Fruit fly (Drosophila melanogaster): ENCODE measurements around the gene otu.
A peak's percentile ranks its signal among the peaks of the same experiment; 100 is the strongest.

otu gene

DNA sequence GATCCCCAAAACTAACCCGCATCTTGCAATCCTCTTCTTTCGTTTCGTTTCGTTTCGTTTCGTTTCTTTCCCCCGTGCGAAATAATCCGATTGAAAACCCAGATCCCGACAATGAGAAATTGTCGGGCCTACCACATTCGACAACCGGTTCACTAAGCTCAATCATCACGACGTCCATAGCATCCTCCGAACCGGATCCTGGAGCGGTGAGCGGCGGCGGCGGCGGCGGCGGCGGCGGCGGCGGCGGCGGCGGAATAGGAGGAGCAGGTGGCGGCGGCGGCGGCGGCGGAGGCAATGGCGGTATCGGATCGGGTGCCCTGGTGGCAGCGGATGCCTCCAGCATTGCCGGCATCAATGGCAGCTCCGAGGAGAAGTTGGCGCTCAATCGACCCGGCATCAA is 22.9 kb upstream of the otu start:
- TF ChIP-seq E2f2 (GFP tag; IDR thresholded peaks at IDR 0.05) (no peak), pum (GFP tag; optimal IDR thresholded peaks at IDR 0.05) (no peak), Ets65A (GFP tag) (peak; percentile 51), Hr39 (optimal IDR thresholded peaks at IDR 0.05) (peak; percentile 7), CG3847 (GFP tag; IDR thresholded peaks at IDR 0.05) (no peak)

dm6 chrX:8510731-8511130 is 21.4 kb upstream of the otu start:
- no peak for TF ChIP-seq CG14667 (GFP tag; IDR thresholded peaks at IDR 0.05)
- TF ChIP-seq fd96Cb (tag; optimal IDR thresholded peaks at IDR 0.05): no peak
- peak; percentile 34 for TF ChIP-seq gfzf (GFP tag; optimal IDR thresholded peaks at IDR 0.05)
- 0 out of 3 replicates have a peak, but pooled peaks have one; percentile 40 for TF ChIP-seq CG6791 (GFP tag; IDR thresholded peaks at IDR 0.05; ENCODE audit: partially characterized antibody)
- peak; percentile 74 for TF ChIP-seq CG18764 (GFP tag; optimal IDR thresholded peaks at IDR 0.05)
- peak; percentile 73 for TF ChIP-seq sens (GFP tag)
- TF ChIP-seq Trl (optimal IDR thresholded peaks at IDR 0.05): peak; percentile 16 to 54
- TF ChIP-seq Trl (GFP tag; optimal IDR thresholded peaks at IDR 0.05): no peak
- no peak for TF ChIP-seq E2f1 (GFP tag; IDR thresholded peaks at IDR 0.05)
- TF ChIP-seq row (GFP tag; IDR thresholded peaks at IDR 0.05): peak; percentile 20; the same call in 1 of the 3 replicates
- TF ChIP-seq da (GFP tag; optimal IDR thresholded peaks at IDR 0.05): no peak
- TF ChIP-seq tll (GFP tag; optimal IDR thresholded peaks at IDR 0.05): peak in 1 of 2 experiments; percentile 38
- peak; percentile 14 for TF ChIP-seq CG2678 (tag; optimal IDR thresholded peaks at IDR 0.05)
- no peak for TF ChIP-seq dimm (GFP tag; IDR thresholded peaks at IDR 0.05)
- TF ChIP-seq CG8290 (GFP tag; optimal IDR thresholded peaks at IDR 0.05): peak; percentile 64
- no peak for TF ChIP-seq CG8290 (tag; optimal IDR thresholded peaks at IDR 0.05)
- peak; percentile 6 for TF ChIP-seq Med (GFP tag)
- TF ChIP-seq stwl (tag; optimal IDR thresholded peaks at IDR 0.05): peak; percentile 95
- no peak for TF ChIP-seq nom (GFP tag; optimal IDR thresholded peaks at IDR 0.05)

DNA sequence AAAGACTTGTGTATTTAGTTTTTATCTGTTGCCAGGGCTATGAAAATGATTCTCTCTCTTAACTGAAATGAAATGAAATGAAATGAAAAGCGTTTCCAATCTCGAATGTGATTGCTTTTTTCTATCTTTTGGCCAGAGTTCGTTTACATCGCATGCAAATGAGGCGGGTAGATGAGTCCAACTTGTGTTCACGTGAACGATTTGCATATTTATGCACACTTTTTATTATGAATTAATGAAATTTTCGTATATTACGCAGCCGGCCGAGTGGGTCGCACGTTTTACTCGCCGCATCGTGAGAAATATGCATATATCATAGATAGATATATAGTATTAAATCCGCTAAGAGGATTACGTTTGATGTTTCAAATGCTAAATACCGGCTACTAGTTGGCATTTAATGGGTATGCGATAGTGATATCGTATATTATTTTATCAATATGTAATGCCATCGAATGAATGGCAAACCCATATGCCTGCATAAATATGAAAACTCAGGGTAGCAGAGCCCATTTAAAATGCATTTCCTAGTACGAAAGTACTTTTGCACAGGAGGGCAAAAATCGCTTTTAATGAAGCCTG is 15.8 kb upstream of the otu start:
- 0 out of 3 replicates have a peak, but pooled peaks have one; percentile 21 for TF ChIP-seq CG14860 (GFP tag; IDR thresholded peaks at IDR 0.05; ENCODE audit: partially characterized antibody)
- no peak for TF ChIP-seq B-H2 (GFP tag; optimal IDR thresholded peaks at IDR 0.05)
- peak; percentile 81 for TF ChIP-seq Blimp-1 (GFP tag; optimal IDR thresholded peaks at IDR 0.05)
- TF ChIP-seq nerfin-2 (GFP tag; IDR thresholded peaks at IDR 0.05; ENCODE audit: partially characterized antibody): peak; percentile 54; the same call in 1 of the 2 replicates
- peak; percentile 65 for TF ChIP-seq cwo (GFP tag; optimal IDR thresholded peaks at IDR 0.05)
- no peak for TF ChIP-seq fd3F (GFP tag; optimal IDR thresholded peaks at IDR 0.05)
- peak; percentile 65; the same call in 1 of the 2 replicates for TF ChIP-seq vvl (GFP tag; IDR thresholded peaks at IDR 0.05)
- peak; percentile 63 for TF ChIP-seq HLH4C (GFP tag; IDR thresholded peaks at IDR 0.05; ENCODE audit: partially characterized antibody)
- peak; percentile 67 for TF ChIP-seq oc (tag; optimal IDR thresholded peaks at IDR 0.05)

dm6 chrX:8502053-8502452 is 12.7 kb upstream of the otu start:
- TF ChIP-seq crp (GFP tag; optimal IDR thresholded peaks at IDR 0.05): no peak
- TF ChIP-seq sug (tag; optimal IDR thresholded peaks at IDR 0.05): peak; percentile 14
- TF ChIP-seq bowl (GFP tag; IDR thresholded peaks at IDR 0.05): no peak
- peak; percentile 17 for TF ChIP-seq exex (tag; optimal IDR thresholded peaks at IDR 0.05)
- TF ChIP-seq pan (optimal IDR thresholded peaks at IDR 0.05): no peak
- no peak for TF ChIP-seq pan (GFP tag; optimal IDR thresholded peaks at IDR 0.05 in 1 of 2, IDR thresholded peaks at IDR 0.05 in 1 of 2)
- TF ChIP-seq Deaf1 (tag; optimal IDR thresholded peaks at IDR 0.05): peak; percentile 71
- no peak for TF ChIP-seq CG12155 (GFP tag; optimal IDR thresholded peaks at IDR 0.05)
- peak; percentile 21 for TF ChIP-seq Vsx1 (GFP tag; optimal IDR thresholded peaks at IDR 0.05)
- peak; percentile 4 for TF ChIP-seq Med (GFP tag)
- peak; percentile 97 for TF ChIP-seq Adf1 (GFP tag; IDR thresholded peaks at IDR 0.05)
- TF ChIP-seq chinmo (GFP tag; IDR thresholded peaks at IDR 0.05; ENCODE audit: partially characterized antibody): peak; percentile 62; the same call in 1 of the 4 replicates
